Worm (Caenorhabditis elegans): ENCODE results near the gene madf-11.

DNA sequence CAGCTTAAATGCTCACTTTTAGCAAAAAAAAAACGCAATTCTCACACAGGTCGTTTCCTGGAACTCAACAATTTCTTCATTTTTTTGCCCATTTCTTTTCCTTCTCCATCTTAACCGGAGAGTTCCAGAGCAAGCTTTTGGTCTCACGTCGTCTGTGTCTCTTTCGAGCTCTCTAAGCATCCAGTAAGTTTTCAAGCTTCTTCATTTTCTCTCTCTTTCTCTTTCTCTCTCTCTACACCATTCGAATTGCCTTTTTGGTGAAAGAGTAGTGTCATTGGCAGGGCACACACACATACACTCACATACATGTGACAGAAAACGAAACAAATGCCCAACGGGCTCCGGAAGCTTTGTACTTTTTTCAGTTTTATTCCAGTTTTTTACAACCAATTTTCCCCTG, 36.6 kb upstream of the madf-11 start:
- no peak for TF ChIP-seq ceh-36 (tag; optimal IDR thresholded peaks at IDR 0.05)
- TF ChIP-seq tra-4 (tag; optimal IDR thresholded peaks at IDR 0.05): no peak
- no peak for TF ChIP-seq F13C5.2 (tag; optimal IDR thresholded peaks at IDR 0.05)
- TF ChIP-seq ama-1 (optimal IDR thresholded peaks at IDR 0.05): no peak
- no peak for TF ChIP-seq ceh-13 (GFP tag; optimal IDR thresholded peaks at IDR 0.05)
- no peak for TF ChIP-seq ets-7 (tag; optimal IDR thresholded peaks at IDR 0.05)
- TF ChIP-seq hnd-1 (tag; optimal IDR thresholded peaks at IDR 0.05): no peak
- no peak for TF ChIP-seq flt-1 (GFP tag; IDR thresholded peaks at IDR 0.05)
- no peak for TF ChIP-seq pes-1 (GFP tag; IDR thresholded peaks at IDR 0.05)
- TF ChIP-seq aly-1 (tag; optimal IDR thresholded peaks at IDR 0.05): no peak
- TF ChIP-seq hmg-4 (GFP tag; optimal IDR thresholded peaks at IDR 0.05): no peak

Measured in whole organism, early embryonic.